Fruit fly (Drosophila melanogaster): ENCODE data around the gene spn-A.

Gene spn-A

dm6 chr3R:30056592-30057135 lies 827 bp upstream of the spn-A start, which contains the start of the genes CG7950 and Rpp14a (continued):
- TF ChIP-seq Rx (GFP tag; IDR thresholded peaks at IDR 0.05) (peak; percentile 56), sqz (GFP tag; optimal IDR thresholded peaks at IDR 0.05) (peak; percentile 16), prd (optimal IDR thresholded peaks at IDR 0.05) (no peak), prd (GFP tag; IDR thresholded peaks at IDR 0.05) (peak; percentile 85), Oaz (GFP tag; IDR thresholded peaks at IDR 0.05) (0 out of 2 replicates have a peak, but pooled peaks have one; percentile 33), NfI (GFP tag; optimal IDR thresholded peaks at IDR 0.05) (peak; percentile 79), da (GFP tag; optimal IDR thresholded peaks at IDR 0.05) (peak; percentile 50), B-H1 (GFP tag; IDR thresholded peaks at IDR 0.05) (peak; percentile 64), CG3163 (GFP tag; optimal IDR thresholded peaks at IDR 0.05) (peak; percentile 59), Aef1 (GFP tag; IDR thresholded peaks at IDR 0.05) (peak; percentile 82), CG18262 (tag; optimal IDR thresholded peaks at IDR 0.05) (peak; percentile 63), CG6689 (GFP tag; IDR thresholded peaks at IDR 0.05) (peak; percentile 70), CG15073 (GFP tag; optimal IDR thresholded peaks at IDR 0.05) (no peak), ato (GFP tag; IDR thresholded peaks at IDR 0.05; ENCODE audit: partially characterized antibody) (no peak), Hr39 (optimal IDR thresholded peaks at IDR 0.05) (no peak), CG6175 (GFP tag; IDR thresholded peaks at IDR 0.05) (no peak), tx (GFP tag; optimal IDR thresholded peaks at IDR 0.05) (peak; percentile 71), CG3407 (GFP tag; optimal IDR thresholded peaks at IDR 0.05) (peak; percentile 36), run (tag; optimal IDR thresholded peaks at IDR 0.05) (peak; percentile 37), CG10462 (GFP tag; optimal IDR thresholded peaks at IDR 0.05) (peak; percentile 48), NC2β (GFP tag; optimal IDR thresholded peaks at IDR 0.05) (peak; percentile 70), CG32532 (GFP tag; IDR thresholded peaks at IDR 0.05) (peak; percentile 86), CG8944 (GFP tag; optimal IDR thresholded peaks at IDR 0.05) (peak; percentile 62), luna (GFP tag; optimal IDR thresholded peaks at IDR 0.05) (peak; percentile 42), CG9437 (GFP tag; optimal IDR thresholded peaks at IDR 0.05) (peak; percentile 42), phol (tag; optimal IDR thresholded peaks at IDR 0.05) (peak; percentile 83), H2.0 (GFP tag; IDR thresholded peaks at IDR 0.05) (peak; percentile 86), salm (tag; optimal IDR thresholded peaks at IDR 0.05) (peak; percentile 34), zen2 (GFP tag; IDR thresholded peaks at IDR 0.05; ENCODE audit: partially characterized antibody) (no peak; the same call in 2 of the 3 replicates), CG15011 (GFP tag; optimal IDR thresholded peaks at IDR 0.05) (no peak), CG7963 (GFP tag; IDR thresholded peaks at IDR 0.05; ENCODE audit: partially characterized antibody) (no peak), crc (GFP tag; optimal IDR thresholded peaks at IDR 0.05) (peak; percentile 38), al (GFP tag; IDR thresholded peaks at IDR 0.05) (peak; percentile 75; the same call in 1 of the 2 replicates), CG10654 (GFP tag; optimal IDR thresholded peaks at IDR 0.05) (peak; percentile 67), cwo (GFP tag; optimal IDR thresholded peaks at IDR 0.05) (peak; percentile 66), ci (GFP tag; IDR thresholded peaks at IDR 0.05) (peak; percentile 91), CG33213 (GFP tag; optimal IDR thresholded peaks at IDR 0.05) (peak; percentile 69), ranshi (GFP tag; IDR thresholded peaks at IDR 0.05) (peak; percentile 80), Oli (tag; optimal IDR thresholded peaks at IDR 0.05) (peak; percentile 60), Rfx (GFP tag; IDR thresholded peaks at IDR 0.05) (peak; percentile 90), CG2199 (GFP tag; IDR thresholded peaks at IDR 0.05) (no peak), Opbp (GFP tag; IDR thresholded peaks at IDR 0.05; ENCODE audit: partially characterized antibody) (no peak), CG11696 (GFP tag; IDR thresholded peaks at IDR 0.05) (peak; percentile 40; the same call in 1 of the 2 replicates), sug (tag; optimal IDR thresholded peaks at IDR 0.05) (peak; percentile 83), hbn (GFP tag; IDR thresholded peaks at IDR 0.05; ENCODE audit: partially characterized antibody) (no peak), CG8089 (GFP tag; optimal IDR thresholded peaks at IDR 0.05) (peak; percentile 24), Med (GFP tag) (peak; percentile 97), tll (GFP tag; optimal IDR thresholded peaks at IDR 0.05) (no peak), CG18599 (GFP tag; optimal IDR thresholded peaks at IDR 0.05) (peak; percentile 73), CG1233 (GFP tag; optimal IDR thresholded peaks at IDR 0.05) (peak; percentile 63), lmd (GFP tag; IDR thresholded peaks at IDR 0.05) (peak; percentile 76)
